Worm (Caenorhabditis elegans): ENCODE results near the gene C10E2.5.

DNA sequence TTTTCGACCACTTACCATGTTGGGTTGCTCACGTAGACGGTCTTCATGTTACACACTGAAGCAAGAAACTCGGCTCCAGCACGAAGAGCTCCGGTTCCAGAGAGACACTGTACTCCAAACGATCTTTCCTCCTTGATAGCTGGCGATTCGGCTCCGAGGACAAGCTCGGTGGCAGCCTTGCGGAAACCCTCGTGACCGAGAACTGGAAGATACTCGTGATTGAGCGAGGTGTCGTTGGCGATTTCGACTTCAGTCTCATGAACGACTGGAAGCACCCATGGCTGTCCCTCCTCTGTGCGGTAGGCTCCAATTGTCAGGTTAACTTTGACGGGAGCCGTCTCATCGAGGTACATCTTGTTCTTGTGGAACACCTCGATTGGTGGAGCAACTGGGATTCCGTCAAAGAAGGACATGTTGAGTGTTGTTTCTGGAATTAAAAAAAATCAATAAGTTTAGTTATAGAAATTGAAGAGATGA, 38.4 kb upstream of the C10E2.5 start, which contains the start of gene got-1.2:
- TF ChIP-seq mcd-1 (GFP tag; IDR thresholded peaks at IDR 0.05) (no peak), F49E8.2 (tag; optimal IDR thresholded peaks at IDR 0.05; ENCODE audit: insufficient read depth) (no peak), xnd-1 (tag; optimal IDR thresholded peaks at IDR 0.05) (no peak), ceh-27 (GFP tag; optimal IDR thresholded peaks at IDR 0.05) (no peak), nhr-80 (tag; optimal IDR thresholded peaks at IDR 0.05) (no peak), ets-4 (GFP tag; optimal IDR thresholded peaks at IDR 0.05) (no peak), snpc-4 (GFP tag; optimal IDR thresholded peaks at IDR 0.05) (no peak), snpc-4 (tag; optimal IDR thresholded peaks at IDR 0.05) (no peak), ceh-58 (GFP tag; IDR thresholded peaks at IDR 0.05) (no peak), rcor-1 (GFP tag; IDR thresholded peaks at IDR 0.05) (no peak), ceh-79 (tag; optimal IDR thresholded peaks at IDR 0.05) (no peak), B0261.1 (tag; optimal IDR thresholded peaks at IDR 0.05) (no peak)
